Worm (Caenorhabditis elegans) whole organism, L1 larva: ENCODE measurements around the gene C55A6.1.

Source experiments
- C16A3.4 ChIP-seq: fragments of 150-350 bp; optimal IDR thresholded peaks from 2 replicates; lab custom pipeline; 2014; ENCODE audit warnings: missing biosample characterization, missing genetic modification characterization
- F16B12.6 ChIP-seq: fragments of 150-350 bp; optimal IDR thresholded peaks from 2 replicates; lab custom pipeline; 2014; ENCODE audit warnings: missing biosample characterization, missing genetic modification characterization
- alr-1 ChIP-seq: fragments of 200-800 bp; sonication (Bioruptor generic); optimal IDR thresholded peaks from 2 replicates; lab custom pipeline; 2018; ENCODE audit warnings: borderline replicate concordance, mild to moderate bottlenecking, missing genetic modification characterization, missing compliant biosample characterization
- blmp-1 ChIP-seq: fragments of 150-350 bp; optimal IDR thresholded peaks from 2 replicates; lab custom pipeline; 2014; ENCODE audit warnings: missing biosample characterization, missing genetic modification characterization
- ceh-8 ChIP-seq: fragments of 200-800 bp; sonication (Bioruptor generic); optimal IDR thresholded peaks from 2 replicates; lab custom pipeline; 2018; ENCODE audit warnings: mild to moderate bottlenecking, missing genetic modification characterization, moderate library complexity, missing compliant biosample characterization
- ceh-82 ChIP-seq, 3 experiments: fragments of 150-350 bp in 1 of 3; sonication (generic microtip) in 2 of 3; optimal IDR thresholded peaks; 2 replicates each; lab custom pipeline; 2014 to 2017; ENCODE audit warnings: missing biosample characterization in 3 of 3, missing genetic modification characterization in 3 of 3
- ceh-88 ChIP-seq: fragments of 200-800 bp; sonication (Bioruptor generic); IDR thresholded peaks from 2 replicates; pipeline ENCODE4 v1.3.6; 2022; ENCODE audit warnings: missing genetic modification characterization, missing compliant biosample characterization
- dpl-1 ChIP-seq, 3 experiments: fragments of 150-350 bp in 2 of 3; sonication (generic microtip) in 1 of 3; optimal IDR thresholded peaks; 2 replicates each; lab custom pipeline; 2014 to 2017; ENCODE audit warnings: missing biosample characterization in 3 of 3, missing genetic modification characterization in 3 of 3, missing genetic modification reagents in 3 of 3
- dsc-1 ChIP-seq: sonication (generic microtip); optimal IDR thresholded peaks from 2 replicates; lab custom pipeline; 2016; ENCODE audit warnings: mild to moderate bottlenecking, missing genetic modification characterization, missing compliant biosample characterization
- efl-1 ChIP-seq, 4 experiments: fragments of 150-350 bp; optimal IDR thresholded peaks in 3 of 4; peaks in 1 of 4; 1 replicate in 1 of 4; 2 replicates in 3 of 4; lab custom pipeline; 2014; ENCODE audit warnings: missing biosample characterization in 2 of 4, missing genetic modification characterization in 2 of 4, missing genetic modification reagents in 2 of 4
- efl-3 ChIP-seq: fragments of 200-800 bp; sonication (Bioruptor generic); optimal IDR thresholded peaks from 2 replicates; lab custom pipeline; 2018; ENCODE audit warnings: mild to moderate bottlenecking, missing genetic modification characterization, missing compliant biosample characterization
- egl-13 ChIP-seq: sonication (generic microtip); optimal IDR thresholded peaks from 2 replicates; lab custom pipeline; 2016; ENCODE audit warnings: missing genotype, missing genetic modification reagents, missing genetic modification characterization, missing compliant biosample characterization
- elt-2 ChIP-seq: sonication (generic microtip); optimal IDR thresholded peaks from 2 replicates; lab custom pipeline; 2016; ENCODE audit warnings: missing genetic modification characterization, mild to moderate bottlenecking, inconsistent platforms, missing compliant biosample characterization, missing genetic modification reagents
- elt-3 ChIP-seq, 6 experiments: fragments of 150-350 bp in 1 of 6; sonication (generic microtip); optimal IDR thresholded peaks; 2 replicates each; lab custom pipeline; 2017 to 2018; ENCODE audit warnings: missing biosample characterization in 6 of 6, missing genetic modification characterization in 6 of 6, inconsistent platforms in 1 of 6
- fkh-10 ChIP-seq: sonication (generic microtip); optimal IDR thresholded peaks from 2 replicates; lab custom pipeline; 2017; ENCODE audit warnings: missing biosample characterization, missing genetic modification reagents, missing genetic modification characterization
- fkh-4 ChIP-seq: sonication (generic microtip); optimal IDR thresholded peaks from 2 replicates; lab custom pipeline; 2016; ENCODE audit warnings: missing compliant biosample characterization, missing genetic modification characterization, borderline replicate concordance
- fkh-8 ChIP-seq: sonication (generic microtip); optimal IDR thresholded peaks from 2 replicates; lab custom pipeline; 2016; ENCODE audit warnings: mild to moderate bottlenecking, missing genetic modification characterization, missing compliant biosample characterization
- grh-1 ChIP-seq: fragments of 200-800 bp; sonication (Bioruptor generic); IDR thresholded peaks from 2 replicates; pipeline ENCODE4 v1.3.6; 2022; ENCODE audit warnings: missing genetic modification reagents, missing genetic modification characterization, missing compliant biosample characterization
- hlh-17 ChIP-seq: fragments of 200-800 bp; sonication (Bioruptor generic); optimal IDR thresholded peaks from 2 replicates; lab custom pipeline; 2018; ENCODE audit warnings: missing genetic modification characterization, mild to moderate bottlenecking, missing compliant biosample characterization, moderate library complexity, borderline replicate concordance
- isw-1 ChIP-seq: fragments of 200-800 bp; sonication (Bioruptor generic); IDR thresholded peaks from 2 replicates; pipeline ENCODE4 v1.3.6; 2022; ENCODE audit warnings: missing genetic modification characterization, missing compliant biosample characterization
- jun-1 ChIP-seq: fragments of 150-350 bp; optimal IDR thresholded peaks from 2 replicates; lab custom pipeline; 2014; ENCODE audit warnings: missing biosample characterization, missing genetic modification reagents, missing genetic modification characterization
- lin-13 ChIP-seq: fragments of 150-350 bp; optimal IDR thresholded peaks from 2 replicates; lab custom pipeline; 2014; ENCODE audit warnings: missing biosample characterization, missing genetic modification reagents, missing genetic modification characterization
- lin-14 ChIP-seq: fragments of 200-800 bp; sonication (Bioruptor generic); optimal IDR thresholded peaks from 2 replicates; lab custom pipeline; 2018; ENCODE audit warnings: mild to moderate bottlenecking, missing genetic modification characterization, moderate library complexity, missing compliant biosample characterization
- lin-35 ChIP-seq, 2 experiments: fragments of 150-350 bp; optimal IDR thresholded peaks; 2 replicates each; lab custom pipeline; 2014; ENCODE audit warnings: missing biosample characterization in 2 of 2, missing genetic modification characterization in 2 of 2, missing genetic modification reagents in 2 of 2
- lir-3 ChIP-seq: sonication (generic microtip); optimal IDR thresholded peaks from 2 replicates; lab custom pipeline; 2016; ENCODE audit warnings: mild to moderate bottlenecking, missing genetic modification characterization, moderate library complexity, missing compliant biosample characterization; ENCODE audit not compliant: poor library complexity
- lsy-2 ChIP-seq, 2 experiments: fragments of 150-350 bp; optimal IDR thresholded peaks; 2 replicates each; lab custom pipeline; 2014; ENCODE audit warnings: missing biosample characterization in 2 of 2, missing genetic modification characterization in 2 of 2
- mab-9 ChIP-seq: fragments of 200-800 bp; sonication (Bioruptor generic); IDR thresholded peaks from 2 replicates; pipeline ENCODE4 v1.3.6; 2022; ENCODE audit warnings: missing genetic modification reagents, missing genetic modification characterization, missing compliant biosample characterization
- mep-1 ChIP-seq: fragments of 150-350 bp; optimal IDR thresholded peaks from 2 replicates; lab custom pipeline; 2014; ENCODE audit warnings: missing biosample characterization, missing genetic modification characterization
- nhr-19 ChIP-seq: fragments of 200-800 bp; sonication (Bioruptor generic); conservative IDR thresholded peaks from 2 replicates; pipeline ENCODE4 v1.3.6; 2022; ENCODE audit warnings: missing genetic modification characterization, missing compliant biosample characterization
- nhr-20 ChIP-seq: sonication (generic microtip); optimal IDR thresholded peaks from 2 replicates; lab custom pipeline; 2016; ENCODE audit warnings: mild to moderate bottlenecking, missing genetic modification characterization, missing compliant biosample characterization
- nhr-47 ChIP-seq: sonication (generic microtip); optimal IDR thresholded peaks from 2 replicates; lab custom pipeline; 2016; ENCODE audit warnings: mild to moderate bottlenecking, missing genetic modification characterization, moderate library complexity, missing compliant biosample characterization
- nhr-71 ChIP-seq: sonication (generic microtip); optimal IDR thresholded peaks from 2 replicates; lab custom pipeline; 2016; ENCODE audit warnings: mild to moderate bottlenecking, missing genetic modification characterization, moderate library complexity, missing compliant biosample characterization
- nhr-76 ChIP-seq: sonication (generic microtip); optimal IDR thresholded peaks from 2 replicates; lab custom pipeline; 2017; ENCODE audit warnings: missing biosample characterization, missing genetic modification characterization
- nhr-77 ChIP-seq: fragments of 150-350 bp; optimal IDR thresholded peaks from 2 replicates; lab custom pipeline; 2014; ENCODE audit warnings: missing biosample characterization, missing genetic modification characterization
- nhr-85 ChIP-seq: sonication (generic microtip); peaks from one replicate; lab custom pipeline; 2016; ENCODE audit warnings: missing genetic modification characterization, inconsistent platforms, missing compliant biosample characterization
- nhr-90 ChIP-seq: sonication (generic microtip); optimal IDR thresholded peaks from 2 replicates; lab custom pipeline; 2016; ENCODE audit warnings: mild to moderate bottlenecking, missing genetic modification characterization, missing compliant biosample characterization; ENCODE audit not compliant: poor library complexity
- pax-3 ChIP-seq: fragments of 200-800 bp; sonication (Bioruptor generic); optimal IDR thresholded peaks from 2 replicates; lab custom pipeline; 2018; ENCODE audit warnings: mild to moderate bottlenecking, missing genetic modification characterization, moderate library complexity, missing compliant biosample characterization
- rnt-1 ChIP-seq: sonication (generic microtip); optimal IDR thresholded peaks from 2 replicates; lab custom pipeline; 2016; ENCODE audit warnings: mild to moderate bottlenecking, missing genetic modification characterization, moderate library complexity, missing compliant biosample characterization
- skn-1 ChIP-seq: fragments of 150-350 bp; optimal IDR thresholded peaks from 2 replicates; lab custom pipeline; 2014; ENCODE audit warnings: missing biosample characterization, missing genetic modification characterization
- snpc-4 ChIP-seq: fragments of 150-350 bp; optimal IDR thresholded peaks from 2 replicates; lab custom pipeline; 2014; ENCODE audit warnings: missing biosample characterization, missing genetic modification characterization
- snu-23 ChIP-seq: sonication (generic microtip); optimal IDR thresholded peaks from 2 replicates; lab custom pipeline; 2016; ENCODE audit warnings: missing genetic modification characterization, missing compliant biosample characterization
- sox-4 ChIP-seq: sonication (generic microtip); optimal IDR thresholded peaks from 2 replicates; lab custom pipeline; 2016; ENCODE audit warnings: missing genetic modification characterization, missing compliant biosample characterization
- swsn-7 ChIP-seq: sonication (generic microtip); optimal IDR thresholded peaks from 2 replicates; lab custom pipeline; 2016; ENCODE audit warnings: missing genetic modification characterization, missing compliant biosample characterization
- tbx-2 ChIP-seq: sonication (generic microtip); optimal IDR thresholded peaks from 2 replicates; lab custom pipeline; 2016; ENCODE audit warnings: missing genetic modification characterization, missing compliant biosample characterization
- unc-130 ChIP-seq: fragments of 150-350 bp; optimal IDR thresholded peaks from 2 replicates; lab custom pipeline; 2017; ENCODE audit warnings: missing biosample characterization, missing genetic modification characterization, inconsistent platforms
- unc-86 ChIP-seq: sonication (generic microtip); optimal IDR thresholded peaks from 2 replicates; lab custom pipeline; 2016; ENCODE audit warnings: missing genetic modification characterization, missing compliant biosample characterization
- vab-15 ChIP-seq: sonication (generic microtip); optimal IDR thresholded peaks from 2 replicates; lab custom pipeline; 2017; ENCODE audit warnings: missing genotype, mild to moderate bottlenecking, missing genetic modification characterization, missing compliant biosample characterization
- xbp-1 ChIP-seq: sonication (generic microtip); optimal IDR thresholded peaks from 2 replicates; lab custom pipeline; 2016; ENCODE audit warnings: missing genetic modification characterization, missing compliant biosample characterization
- ztf-11 ChIP-seq, 2 experiments: sonication (generic microtip); optimal IDR thresholded peaks; 2 replicates each; lab custom pipeline; 2016 to 2017; ENCODE audit warnings: missing genetic modification characterization in 2 of 2, missing biosample characterization in 1 of 2, missing compliant biosample characterization in 1 of 2

C55A6.1 gene

ce11 chrV:11504853-11505397 lies at the start of gene C55A6.1, which contains the start of gene C55A6.10:
Gene C55A6.1 (minus strand): TSS chrV:11504968.
Gene C55A6.10 (plus strand): TSS chrV:11505347.
- peak; percentile 66 for TF ChIP-seq lir-3 (tag; lab: Kevin White, UChicago)
- TF ChIP-seq skn-1 = peak; percentile 38
- TF ChIP-seq lsy-2 (tag; optimal IDR thresholded peaks at IDR 0.05; lab: Kevin White, UChicago) = peak; percentile 56 to 73
- TF ChIP-seq fkh-10 (GFP tag; lab: Kevin White, UChicago) = peak; percentile 60
- peak; percentile 52 for TF ChIP-seq egl-13
- peak; percentile 20 for TF ChIP-seq pax-3 (tag; lab: Kevin White, UChicago)
- peak in 2 of 3 experiments; percentile 9 to 41 for TF ChIP-seq ceh-82 (tag; optimal IDR thresholded peaks at IDR 0.05; lab: Kevin White, UChicago)
- peak; percentile 37 for TF ChIP-seq nhr-77 (tag; lab: Kevin White, UChicago)
- TF ChIP-seq nhr-19 (GFP tag; lab: Robert Waterston, UW) = peak; percentile 68
- TF ChIP-seq nhr-47 = peak; percentile 85
- peak; percentile 35 to 67 (median 50) for TF ChIP-seq dpl-1 (GFP tag; optimal IDR thresholded peaks at IDR 0.05; lab: Kevin White, UChicago)
- TF ChIP-seq unc-86 = peak; percentile 76
- peak; percentile 82 for TF ChIP-seq nhr-20 (tag; lab: Kevin White, UChicago)
- TF ChIP-seq ceh-88 = peak; percentile 54; the same call in 1 of the 2 replicates
- peak; percentile 55 to 62 for TF ChIP-seq lin-35 (GFP tag; optimal IDR thresholded peaks at IDR 0.05; lab: Kevin White, UChicago)
- peak in 1 of 2 experiments; percentile 68 for TF ChIP-seq ztf-11 (tag; optimal IDR thresholded peaks at IDR 0.05; lab: Kevin White, UChicago)
- TF ChIP-seq mep-1 (tag; lab: Kevin White, UChicago) = peak; percentile 74
- peak; percentile 14 for TF ChIP-seq elt-2
- TF ChIP-seq swsn-7 (tag; lab: Kevin White, UChicago) = peak; percentile 79
- TF ChIP-seq unc-130 = peak; percentile 18
- peak; percentile 79 for TF ChIP-seq nhr-90 (tag; lab: Kevin White, UChicago)
- peak; percentile 44 for TF ChIP-seq ceh-8 (GFP tag; lab: Kevin White, UChicago)
- peak; percentile 60 to 69 for TF ChIP-seq efl-1 (optimal IDR thresholded peaks at IDR 0.05; lab: Kevin White, UChicago)
- TF ChIP-seq efl-1 (GFP tag; optimal IDR thresholded peaks at IDR 0.05 in 1 of 2; lab: Kevin White, UChicago) = peak; percentile 61 to 94
- TF ChIP-seq blmp-1 = peak; percentile 52
- peak; percentile 17 for TF ChIP-seq sox-4 (tag; lab: Kevin White, UChicago)
- TF ChIP-seq jun-1 (tag; lab: Kevin White, UChicago) = peak; percentile 30
- TF ChIP-seq isw-1 (GFP tag; lab: Robert Waterston, UW) = peak; percentile 59
- peak; percentile 86 for TF ChIP-seq nhr-71 (tag; lab: Kevin White, UChicago)
- peak; percentile 59 for TF ChIP-seq fkh-8 (tag; lab: Kevin White, UChicago)
- TF ChIP-seq lin-14 (GFP tag; lab: Kevin White, UChicago) = peak; percentile 76
- peak; percentile 65 for TF ChIP-seq xbp-1 (tag; lab: Kevin White, UChicago)
- peak; percentile 64 for TF ChIP-seq grh-1 (GFP tag; lab: Robert Waterston, UW)
- TF ChIP-seq C16A3.4 (tag; lab: Kevin White, UChicago) = peak; percentile 62
- peak; percentile 84 for TF ChIP-seq nhr-85
- TF ChIP-seq tbx-2 (tag; lab: Kevin White, UChicago) = peak; percentile 71
- peak; percentile 84 for TF ChIP-seq snu-23 (GFP tag; lab: Kevin White, UChicago)
- peak; percentile 59 for TF ChIP-seq rnt-1 (tag; lab: Kevin White, UChicago)
- peak; percentile 30 for TF ChIP-seq dsc-1 (tag; lab: Kevin White, UChicago)
- TF ChIP-seq snpc-4 = peak; percentile 17
- TF ChIP-seq F16B12.6 (tag; lab: Kevin White, UChicago) = peak; percentile 93

DNA sequence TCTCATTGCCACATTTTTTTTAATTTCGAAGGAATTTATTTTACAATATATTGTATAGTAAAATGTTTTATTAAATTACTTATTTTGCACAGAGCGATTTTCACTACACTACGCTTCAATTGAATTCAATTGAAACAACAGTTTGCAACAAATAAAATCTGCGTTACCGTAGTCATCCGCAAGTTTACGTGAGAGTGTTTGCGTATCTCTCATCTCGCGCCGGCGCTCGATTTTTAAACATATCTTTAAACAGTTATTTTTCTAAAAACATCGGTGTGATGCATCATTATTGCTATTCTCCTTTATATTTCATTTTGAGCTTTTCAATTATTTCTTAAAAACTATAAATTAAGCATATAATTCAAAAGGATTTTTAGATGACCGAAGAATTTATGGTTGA lies 49.5 kb upstream of the C55A6.1 start, which contains the start of gene duo-1:
Gene duo-1, plus strand, starts transcription at position 371 of the 400 bp plus-strand sequence.
- TF ChIP-seq elt-3 (tag; optimal IDR thresholded peaks at IDR 0.05; lab: Kevin White, UChicago) (no peak), isw-1 (GFP tag; lab: Robert Waterston, UW) (no peak), alr-1 (tag; lab: Kevin White, UChicago) (no peak), lin-13 (no peak), rnt-1 (tag; lab: Kevin White, UChicago) (no peak), F16B12.6 (tag; lab: Kevin White, UChicago) (peak; percentile 23), fkh-4 (tag; lab: Kevin White, UChicago) (no peak), mab-9 (no peak), efl-3 (no peak), nhr-76 (tag; lab: Kevin White, UChicago) (no peak), ceh-8 (GFP tag; lab: Kevin White, UChicago) (no peak), fkh-10 (GFP tag; lab: Kevin White, UChicago) (no peak), efl-1 (optimal IDR thresholded peaks at IDR 0.05; lab: Kevin White, UChicago) (peak in 1 of 2 experiments; percentile 57), efl-1 (GFP tag; optimal IDR thresholded peaks at IDR 0.05 in 1 of 2; lab: Kevin White, UChicago) (no peak), lsy-2 (tag; optimal IDR thresholded peaks at IDR 0.05; lab: Kevin White, UChicago) (no peak), vab-15 (tag; lab: Kevin White, UChicago) (no peak), hlh-17 (GFP tag; lab: Kevin White, UChicago) (no peak)
